Worm (Caenorhabditis elegans): Measurements from ENCODE around the gene C25E10.8.

The C25E10.8 gene

DNA sequence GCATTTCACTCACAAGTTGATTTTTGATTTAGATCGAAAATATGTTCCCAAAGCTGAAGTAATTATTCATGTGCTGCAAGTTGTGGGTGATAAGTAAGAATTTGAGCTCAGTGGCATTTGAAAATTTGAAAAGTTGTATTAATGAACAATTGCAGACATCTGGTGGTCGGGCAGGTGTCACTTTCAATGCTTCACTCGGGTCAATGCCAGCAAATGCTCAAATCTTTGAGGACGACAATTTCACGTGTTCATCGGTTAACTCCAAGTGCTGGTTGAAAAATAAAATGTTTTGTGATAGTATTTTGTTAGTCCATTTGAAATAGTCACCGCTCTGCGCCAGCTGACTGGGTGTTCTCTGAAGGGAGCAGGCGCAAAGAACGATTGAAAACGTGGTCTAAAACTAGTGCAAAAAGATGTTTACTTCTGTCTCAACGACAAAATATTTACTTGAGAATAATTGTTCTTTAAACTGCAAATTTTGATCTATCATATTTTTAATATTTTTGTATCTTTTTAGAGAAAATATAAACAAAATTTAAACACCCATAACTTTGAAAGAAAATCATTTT lies 40.3 kb upstream of the C25E10.8 start:
- TF ChIP-seq nhr-71 (tag; optimal IDR thresholded peaks at IDR 0.05) (peak; percentile 93), lsy-2 (tag; optimal IDR thresholded peaks at IDR 0.05) (peak; percentile 59 to 64), nhr-237 (tag; optimal IDR thresholded peaks at IDR 0.05) (no peak), sup-37 (GFP tag; optimal IDR thresholded peaks at IDR 0.05) (peak; percentile 33), nhr-77 (tag; optimal IDR thresholded peaks at IDR 0.05) (no peak), unc-86 (tag; optimal IDR thresholded peaks at IDR 0.05) (no peak), jun-1 (tag; optimal IDR thresholded peaks at IDR 0.05) (peak; percentile 18), mef-2 (tag; optimal IDR thresholded peaks at IDR 0.05) (peak; percentile 11), rnt-1 (tag; optimal IDR thresholded peaks at IDR 0.05) (peak; percentile 68), skn-1 (tag; optimal IDR thresholded peaks at IDR 0.05) (peak; percentile 56), nhr-20 (tag; optimal IDR thresholded peaks at IDR 0.05) (peak; percentile 96), lin-15B (tag; optimal IDR thresholded peaks at IDR 0.05) (no peak), elt-2 (tag; optimal IDR thresholded peaks at IDR 0.05) (peak; percentile 82), aly-2 (tag; optimal IDR thresholded peaks at IDR 0.05) (no peak), ztf-11 (tag; optimal IDR thresholded peaks at IDR 0.05) (peak in 1 of 2 experiments; percentile 10), mep-1 (tag; optimal IDR thresholded peaks at IDR 0.05) (peak; percentile 51), zag-1 (tag; optimal IDR thresholded peaks at IDR 0.05) (no peak), tbx-2 (tag; optimal IDR thresholded peaks at IDR 0.05) (peak; percentile 77), isw-1 (GFP tag; IDR thresholded peaks at IDR 0.05) (no peak), fkh-8 (tag; optimal IDR thresholded peaks at IDR 0.05) (peak; percentile 56), ceh-88 (GFP tag; IDR thresholded peaks at IDR 0.05) (peak; percentile 50; the same call in 1 of the 2 replicates), nhr-19 (GFP tag; conservative IDR thresholded peaks at IDR 0.05) (peak; percentile 100), dpl-1 (GFP tag; optimal IDR thresholded peaks at IDR 0.05) (peak in 2 of 3 experiments; percentile 17 to 31), nhr-11 (tag; optimal IDR thresholded peaks at IDR 0.05) (no peak), ceh-63 (GFP tag; optimal IDR thresholded peaks at IDR 0.05) (no peak), nhr-90 (tag; optimal IDR thresholded peaks at IDR 0.05; ENCODE audit: poor library complexity) (peak; percentile 78), nhr-76 (tag; optimal IDR thresholded peaks at IDR 0.05) (no peak), sptf-1 (tag; optimal IDR thresholded peaks at IDR 0.05) (no peak), ceh-90 (tag; optimal IDR thresholded peaks at IDR 0.05) (no peak), mdl-1 (tag; optimal IDR thresholded peaks at IDR 0.05) (peak in 1 of 2 experiments; percentile 95), C04F5.9 (tag; optimal IDR thresholded peaks at IDR 0.05) (no peak), snpc-4 (tag; optimal IDR thresholded peaks at IDR 0.05) (no peak), ceh-8 (GFP tag; optimal IDR thresholded peaks at IDR 0.05) (no peak), efl-1 (optimal IDR thresholded peaks at IDR 0.05) (peak in 1 of 2 experiments; percentile 18), efl-1 (GFP tag; optimal IDR thresholded peaks at IDR 0.05 in 1 of 2) (peak in 1 of 2 experiments; percentile 93), ztf-4 (tag; optimal IDR thresholded peaks at IDR 0.05) (no peak), hpl-2 (GFP tag; optimal IDR thresholded peaks at IDR 0.05) (no peak), mab-9 (GFP tag; IDR thresholded peaks at IDR 0.05) (no peak), egl-13 (tag; optimal IDR thresholded peaks at IDR 0.05) (peak; percentile 29), xbp-1 (tag; optimal IDR thresholded peaks at IDR 0.05) (peak; percentile 66), lin-35 (GFP tag; optimal IDR thresholded peaks at IDR 0.05) (peak; percentile 52 to 83), C34B4.2 (tag; optimal IDR thresholded peaks at IDR 0.05) (no peak), nhr-47 (tag; optimal IDR thresholded peaks at IDR 0.05) (peak; percentile 67), lir-3 (tag; optimal IDR thresholded peaks at IDR 0.05; ENCODE audit: poor library complexity) (peak; percentile 59), ceh-82 (tag; optimal IDR thresholded peaks at IDR 0.05) (no peak), tlp-1 (tag; optimal IDR thresholded peaks at IDR 0.05) (no peak), lin-39 (tag; optimal IDR thresholded peaks at IDR 0.05) (peak; percentile 35), zip-4 (GFP tag; optimal IDR thresholded peaks at IDR 0.05) (no peak), ama-1 (optimal IDR thresholded peaks at IDR 0.05) (peak; percentile 26), unc-30 (tag; optimal IDR thresholded peaks at IDR 0.05) (no peak), pag-3 (tag; optimal IDR thresholded peaks at IDR 0.05; ENCODE audit: borderline replicate concordance, insufficient read depth) (peak; percentile 47), nhr-28 (tag; optimal IDR thresholded peaks at IDR 0.05) (no peak), lin-14 (GFP tag; optimal IDR thresholded peaks at IDR 0.05) (peak; percentile 89)

All from whole organism, L1 larva.